Fruit fly (Drosophila melanogaster) Kc167 (cell line): ENCODE results near the gene MBD-like.

ENCODE experiments used
- Sin3A ChIP-seq: fragments of >200 bp; optimal IDR thresholded peaks from 2 replicates; lab custom pipeline; 2018; ENCODE audit warnings: missing external identifiers
- h ChIP-seq: fragments of >200 bp; optimal IDR thresholded peaks from 3 replicates; lab custom pipeline; 2018; ENCODE audit warnings: missing external identifiers
- insv ChIP-seq: fragments of >200 bp; optimal IDR thresholded peaks from 3 replicates; lab custom pipeline; 2018; ENCODE audit warnings: missing external identifiers
- psq ChIP-seq: fragments of >200 bp; optimal IDR thresholded peaks from 2 replicates; lab custom pipeline; 2017; ENCODE audit warnings: missing external identifiers

dm6 chr3R:9593408-9594250 is 34.1 kb downstream of the MBD-like start:
- TF ChIP-seq psq (lab: Kevin White, UChicago), result no peak
- no peak for TF ChIP-seq Sin3A (lab: Kevin White, UChicago)
- no peak for TF ChIP-seq h (lab: Kevin White, UChicago)
- no peak for TF ChIP-seq insv (lab: Kevin White, UChicago)
